Fruit fly (Drosophila melanogaster): ENCODE results near the gene regucalcin.

DNA sequence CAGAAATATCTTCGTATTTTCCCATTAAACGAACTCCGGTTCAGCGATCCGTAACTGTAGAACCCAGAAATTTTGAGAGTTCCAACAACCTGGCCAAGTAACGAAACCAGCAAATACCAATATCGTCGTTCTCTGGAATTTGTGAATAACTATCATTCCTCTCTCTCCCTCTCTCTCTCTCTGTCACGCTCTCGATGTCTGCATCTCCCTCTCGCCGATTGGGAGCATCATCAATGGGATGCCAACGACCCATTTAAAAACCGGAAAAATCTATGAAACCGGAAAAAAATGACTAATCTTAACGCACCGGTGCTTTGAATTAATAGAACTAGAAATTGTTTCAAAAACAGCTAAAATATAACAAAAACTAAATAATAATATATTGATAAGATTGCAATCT lies 4.6 kb upstream of the regucalcin start:
- TF ChIP-seq Hnf4 (GFP tag; optimal IDR thresholded peaks at IDR 0.05) (no peak), sage (GFP tag; optimal IDR thresholded peaks at IDR 0.05) (no peak)
